Worm (Caenorhabditis elegans) whole organism, L1 larva: ENCODE measurements around the gene spr-2.

Experiments
- nhr-85 ChIP-seq: sonication (generic microtip); peaks from one replicate; lab custom pipeline; 2016; ENCODE audit warnings: missing genetic modification characterization, inconsistent platforms, missing compliant biosample characterization
- rnt-1 ChIP-seq: sonication (generic microtip); optimal IDR thresholded peaks from 2 replicates; lab custom pipeline; 2016; ENCODE audit warnings: mild to moderate bottlenecking, missing genetic modification characterization, moderate library complexity, missing compliant biosample characterization

DNA sequence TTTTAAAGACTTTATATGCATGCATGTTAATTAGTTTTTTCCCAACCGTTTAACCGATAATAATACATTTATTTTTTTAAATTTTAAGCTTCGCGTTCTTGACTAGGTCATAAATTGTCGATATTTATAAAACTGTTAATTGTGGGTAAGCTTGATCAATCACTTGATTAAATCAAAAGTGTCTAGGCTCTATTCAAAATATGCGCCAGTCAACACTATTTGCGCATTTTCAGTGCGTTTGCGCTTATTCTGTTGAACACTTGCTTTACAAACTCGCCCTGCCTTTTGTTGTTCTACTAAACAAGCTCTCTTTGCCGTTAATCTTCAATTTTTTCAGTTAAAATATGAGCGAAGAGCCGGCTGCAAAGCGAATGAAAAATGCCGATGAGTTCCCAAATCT is at the start of gene spr-2:
- TF ChIP-seq nhr-85 (tag; lab: Kevin White, UChicago) (peak; percentile 76), rnt-1 (peak; percentile 84)
